Fruit fly (Drosophila melanogaster) whole organism, wandering third instar larva: ENCODE measurements around the gene CG3224.

Experiments
- CG9705 ChIP-seq: fragments of 200-800 bp; sonication (Bioruptor generic); optimal IDR thresholded peaks from 2 replicates; lab custom pipeline; 2018; ENCODE audit warnings: missing biosample characterization, mild to moderate bottlenecking, missing genetic modification characterization
- GATAd ChIP-seq: sonication (Bioruptor generic); optimal IDR thresholded peaks from 2 replicates; lab custom pipeline; 2016; ENCODE audit warnings: missing biosample characterization, missing genetic modification characterization
- Myc ChIP-seq: fragments of >200 bp; optimal IDR thresholded peaks from 2 replicates; lab custom pipeline; 2017
- br ChIP-seq: fragments of 200-800 bp; sonication (Bioruptor generic); optimal IDR thresholded peaks from 2 replicates; lab custom pipeline; 2016; ENCODE audit warnings: missing biosample characterization, missing genetic modification characterization
- ey ChIP-seq: fragments of 200-800 bp; sonication (Bioruptor generic); optimal IDR thresholded peaks from 2 replicates; lab custom pipeline; 2016; ENCODE audit warnings: missing biosample characterization, missing genetic modification characterization
- fru ChIP-seq: fragments of 200-800 bp; sonication (Bioruptor generic); optimal IDR thresholded peaks from 3 replicates; lab custom pipeline; 2016; ENCODE audit warnings: missing biosample characterization, mild to moderate bottlenecking, missing genetic modification characterization
- usp ChIP-seq: fragments of >200 bp; optimal IDR thresholded peaks from 2 replicates; lab custom pipeline; 2017; ENCODE audit warnings: missing biosample characterization, missing genetic modification characterization

DNA sequence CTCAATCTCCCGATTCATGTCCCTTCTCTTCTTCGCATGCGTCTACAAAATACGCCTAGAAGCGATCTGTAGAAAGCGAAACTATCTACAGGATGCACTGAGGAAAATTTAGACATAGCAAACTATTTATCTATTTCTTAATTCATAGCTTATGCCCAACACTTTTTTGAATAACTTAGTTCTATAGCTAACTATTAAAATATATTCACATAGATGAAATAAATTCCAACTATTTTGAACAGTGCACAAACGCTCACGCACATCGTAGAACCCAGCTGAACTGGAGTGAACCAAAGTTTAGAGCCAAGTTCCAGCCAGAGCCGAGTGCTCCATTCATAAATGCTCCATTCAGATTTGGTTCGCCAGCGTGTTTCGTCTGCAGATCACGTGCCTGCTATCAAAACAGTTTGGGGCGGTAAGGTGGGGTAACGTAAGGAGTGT is 39.7 kb downstream of the CG3224 start:
- TF ChIP-seq CG9705 (GFP tag; lab: Kevin White, UChicago) (no peak), br (no peak), fru (no peak), usp (GFP tag; lab: Kevin White, UChicago) (no peak), ey (GFP tag; lab: Kevin White, UChicago) (no peak), GATAd (GFP tag; lab: Kevin White, UChicago) (no peak), Myc (lab: Kevin White, UChicago) (no peak)
